Worm (Caenorhabditis elegans) whole organism, L3 larva: Measurements from ENCODE around the gene srsx-26.

Source experiments
- R02D3.7 ChIP-seq: fragments of 150-350 bp; optimal IDR thresholded peaks from 2 replicates; lab custom pipeline; 2014; ENCODE audit warnings: missing biosample characterization, missing genetic modification characterization
- fos-1 ChIP-seq: fragments of 150-350 bp; optimal IDR thresholded peaks from 2 replicates; lab custom pipeline; 2014; ENCODE audit warnings: missing biosample characterization, missing genetic modification characterization
- nhr-23 ChIP-seq: fragments of 150-350 bp; optimal IDR thresholded peaks from 2 replicates; lab custom pipeline; 2014; ENCODE audit warnings: missing biosample characterization, missing genetic modification reagents, missing genetic modification characterization
- nhr-43 ChIP-seq: sonication (generic microtip); optimal IDR thresholded peaks from 2 replicates; lab custom pipeline; 2016; ENCODE audit warnings: mild to moderate bottlenecking, missing genetic modification characterization, missing compliant biosample characterization; ENCODE audit not compliant: poor library complexity, severe bottlenecking
- nhr-76 ChIP-seq: fragments of 150-350 bp; sonication (generic microtip); optimal IDR thresholded peaks from 5 replicates; lab custom pipeline; 2014; ENCODE audit warnings: missing biosample characterization, missing genetic modification characterization
- nhr-77 ChIP-seq: fragments of 150-350 bp; optimal IDR thresholded peaks from 2 replicates; lab custom pipeline; 2014; ENCODE audit warnings: missing biosample characterization, missing genetic modification characterization
- pqm-1 ChIP-seq: fragments of 150-350 bp; optimal IDR thresholded peaks from 2 replicates; lab custom pipeline; 2017; ENCODE audit warnings: missing biosample characterization, missing genetic modification characterization, inconsistent platforms
- unc-39 ChIP-seq: sonication (generic microtip); optimal IDR thresholded peaks from 4 replicates; lab custom pipeline; 2017; ENCODE audit warnings: missing biosample characterization, missing genetic modification characterization
- zag-1 ChIP-seq: fragments of 150-350 bp; optimal IDR thresholded peaks from 2 replicates; lab custom pipeline; 2014; ENCODE audit warnings: missing biosample characterization, missing genetic modification characterization
- ztf-4 ChIP-seq: fragments of 150-350 bp; optimal IDR thresholded peaks from 2 replicates; lab custom pipeline; 2014; ENCODE audit warnings: missing biosample characterization, missing genetic modification characterization

DNA sequence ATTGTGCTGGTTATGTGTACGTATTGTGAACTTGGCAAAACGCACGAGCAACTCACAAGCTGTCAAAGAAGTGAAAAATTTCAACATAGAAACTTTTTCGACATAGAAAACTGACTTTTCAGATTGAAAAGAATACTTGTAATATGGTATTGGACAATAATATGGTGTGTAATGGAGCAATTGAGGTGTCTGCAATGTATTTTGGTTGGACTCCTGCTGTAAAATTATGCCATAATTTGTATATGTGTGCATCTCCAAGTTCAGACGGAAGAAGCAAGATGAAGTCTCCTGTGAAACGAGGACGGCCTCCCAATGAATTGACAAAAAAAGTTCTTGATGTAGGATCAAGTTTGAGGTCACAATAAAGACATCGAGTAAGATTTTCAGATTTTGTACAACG lies 35.4 kb downstream of the srsx-26 start:
- TF ChIP-seq nhr-43 (tag; lab: Kevin White, UChicago) (no peak), nhr-77 (tag; lab: Kevin White, UChicago) (no peak), zag-1 (no peak), ztf-4 (tag; lab: Kevin White, UChicago) (no peak), nhr-76 (tag; lab: Kevin White, UChicago) (no peak), pqm-1 (no peak), R02D3.7 (no peak), unc-39 (no peak), fos-1 (tag; lab: Kevin White, UChicago) (no peak), nhr-23 (tag; lab: Kevin White, UChicago) (no peak)
